Fruit fly (Drosophila melanogaster): ENCODE results near the gene RhoGDI.

RhoGDI gene

DNA sequence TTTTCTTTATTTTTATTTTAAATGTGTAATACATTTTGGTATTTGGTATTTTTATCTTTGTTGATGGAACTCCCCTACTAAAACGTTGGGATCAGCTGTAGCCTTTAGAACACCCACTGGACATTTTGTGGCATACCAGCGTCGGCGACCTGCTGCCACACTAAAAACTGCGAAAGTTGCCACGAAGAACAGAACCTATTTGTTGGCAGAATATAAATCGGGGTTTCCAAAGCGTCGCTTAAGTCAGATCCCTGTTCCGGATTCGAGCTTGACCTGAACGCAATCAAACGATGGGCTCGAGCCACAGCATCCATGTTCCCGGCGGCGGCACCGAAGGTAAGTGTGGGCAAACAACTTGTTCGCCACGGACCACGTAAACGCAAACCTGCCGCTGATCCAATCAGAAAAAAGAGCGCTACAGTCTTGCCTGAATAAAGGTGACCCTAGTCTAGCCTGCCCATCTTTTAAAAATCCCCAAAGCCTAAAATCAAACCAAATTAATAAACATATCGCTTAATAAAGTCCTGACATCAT is 3.7 kb upstream of the RhoGDI start, which contains the start of gene Grasp65:
Grasp65 (plus strand) TSS at position 173 of the 534 bp plus-strand sequence.
- TF ChIP-seq Sp1 (GFP tag; optimal IDR thresholded peaks at IDR 0.05) = peak; percentile 53
- no peak for TF ChIP-seq Rel (GFP tag; optimal IDR thresholded peaks at IDR 0.05)
- TF ChIP-seq Rel (tag; optimal IDR thresholded peaks at IDR 0.05) = peak; percentile 84
- TF ChIP-seq CG9705 (GFP tag; optimal IDR thresholded peaks at IDR 0.05) = no peak

DNA sequence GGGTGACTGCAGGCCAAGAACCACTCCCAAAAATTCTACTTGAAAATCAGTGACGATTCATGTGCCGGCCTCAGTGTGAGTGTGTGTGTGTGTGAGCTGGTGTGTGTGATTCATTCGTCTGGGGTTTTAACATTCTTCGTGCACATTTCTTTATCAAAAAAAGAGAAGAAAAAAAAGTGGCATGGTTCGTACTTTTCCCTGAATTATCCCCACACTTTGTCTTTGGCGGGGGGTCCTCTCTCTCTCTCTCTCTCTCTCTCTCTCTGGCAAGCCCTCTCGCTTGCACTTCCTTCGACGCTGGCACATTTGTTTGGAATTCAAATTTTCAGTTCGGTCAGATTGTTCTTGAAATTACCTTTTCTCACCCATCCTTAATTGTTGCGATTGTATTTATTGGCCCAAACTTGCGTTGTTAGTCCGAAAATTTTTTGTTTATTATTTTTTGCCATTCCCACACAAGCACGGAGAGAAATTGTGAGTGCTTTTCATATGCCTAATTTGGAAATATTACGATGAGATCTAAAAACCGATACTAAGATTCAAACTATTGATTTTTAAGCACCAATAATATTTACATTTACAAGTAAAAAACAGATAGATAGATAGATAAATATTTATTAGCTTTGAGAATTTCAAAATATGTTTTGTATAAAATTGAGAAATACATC is 642 bp downstream of the RhoGDI start:
- TF ChIP-seq Myc (optimal IDR thresholded peaks at IDR 0.05) (no peak), sage (GFP tag; optimal IDR thresholded peaks at IDR 0.05) (no peak), psq (GFP tag; optimal IDR thresholded peaks at IDR 0.05) (peak; percentile 23), Mio (GFP tag; optimal IDR thresholded peaks at IDR 0.05) (no peak), dl (GFP tag; optimal IDR thresholded peaks at IDR 0.05; ENCODE audit: insufficient read depth in 1 of 2, partially characterized antibody in 2 of 2) (no peak), foxo (GFP tag; optimal IDR thresholded peaks at IDR 0.05) (peak in 1 of 2 experiments; percentile 45), HLH106 (tag; optimal IDR thresholded peaks at IDR 0.05) (peak; percentile 35), Hr78 (GFP tag; optimal IDR thresholded peaks at IDR 0.05) (no peak), br (GFP tag; optimal IDR thresholded peaks at IDR 0.05) (no peak), rgr (GFP tag; optimal IDR thresholded peaks at IDR 0.05) (peak; percentile 35), ey (GFP tag; optimal IDR thresholded peaks at IDR 0.05) (peak; percentile 10), woc (GFP tag; optimal IDR thresholded peaks at IDR 0.05) (peak; percentile 42), N (GFP tag; optimal IDR thresholded peaks at IDR 0.05) (no peak), dsf (GFP tag; optimal IDR thresholded peaks at IDR 0.05; ENCODE audit: borderline replicate concordance) (no peak), Abd-B (GFP tag; optimal IDR thresholded peaks at IDR 0.05) (no peak), Hr83 (GFP tag; optimal IDR thresholded peaks at IDR 0.05; ENCODE audit: poor library complexity, severe bottlenecking) (no peak), CrebA (GFP tag; optimal IDR thresholded peaks at IDR 0.05; ENCODE audit: borderline replicate concordance) (no peak), Hnf4 (GFP tag; optimal IDR thresholded peaks at IDR 0.05) (no peak), Dfd (GFP tag; optimal IDR thresholded peaks at IDR 0.05) (peak; percentile 18), jim (GFP tag; optimal IDR thresholded peaks at IDR 0.05) (peak; percentile 20), Vsx2 (GFP tag; optimal IDR thresholded peaks at IDR 0.05; ENCODE audit: partially characterized antibody) (no peak), Sp1 (GFP tag; optimal IDR thresholded peaks at IDR 0.05) (no peak), tai (GFP tag; optimal IDR thresholded peaks at IDR 0.05) (no peak), OdsH (GFP tag; optimal IDR thresholded peaks at IDR 0.05) (peak; percentile 20), dmrt93B (GFP tag; optimal IDR thresholded peaks at IDR 0.05) (no peak), lola (GFP tag; optimal IDR thresholded peaks at IDR 0.05) (no peak), h (GFP tag; optimal IDR thresholded peaks at IDR 0.05) (peak; percentile 39), Rel (GFP tag; optimal IDR thresholded peaks at IDR 0.05) (no peak), Rel (tag; optimal IDR thresholded peaks at IDR 0.05) (peak; percentile 84), brk (GFP tag; optimal IDR thresholded peaks at IDR 0.05) (no peak), sv (GFP tag; optimal IDR thresholded peaks at IDR 0.05) (no peak), fru (GFP tag; optimal IDR thresholded peaks at IDR 0.05) (peak; percentile 7), Dif (GFP tag; optimal IDR thresholded peaks at IDR 0.05; ENCODE audit: partially characterized antibody) (peak; percentile 47), GATAd (GFP tag; optimal IDR thresholded peaks at IDR 0.05) (no peak), Jra (GFP tag; optimal IDR thresholded peaks at IDR 0.05) (no peak), CG9705 (GFP tag; optimal IDR thresholded peaks at IDR 0.05) (no peak), usp (GFP tag; optimal IDR thresholded peaks at IDR 0.05) (no peak), CG32264 (GFP tag; optimal IDR thresholded peaks at IDR 0.05) (no peak), pan (optimal IDR thresholded peaks at IDR 0.05) (no peak)

Data from whole organism, wandering third instar larva.